Worm (Caenorhabditis elegans) whole organism, early embryonic: Measurements from ENCODE around the gene nap-1.

ENCODE experiments used
- B0310.2 ChIP-seq: sonication (generic microtip); optimal IDR thresholded peaks from 2 replicates; lab custom pipeline; 2016; ENCODE audit warnings: mild to moderate bottlenecking, missing genetic modification characterization, missing compliant biosample characterization
- ama-1 ChIP-seq: fragments of 150-350 bp; optimal IDR thresholded peaks from 2 replicates; lab custom pipeline; 2014
- ets-7 ChIP-seq: sonication (generic microtip); optimal IDR thresholded peaks from 2 replicates; lab custom pipeline; 2016; ENCODE audit warnings: missing genotype, missing genetic modification characterization, missing compliant biosample characterization
- flt-1 ChIP-seq: fragments of 200-800 bp; sonication (Bioruptor generic); IDR thresholded peaks from 2 replicates; pipeline ENCODE4 v1.3.6; 2022; ENCODE audit warnings: missing genetic modification characterization, missing compliant biosample characterization
- hmbx-1 ChIP-seq: sonication (generic microtip); optimal IDR thresholded peaks from 2 replicates; lab custom pipeline; 2016; ENCODE audit warnings: mild to moderate bottlenecking, missing genetic modification characterization, missing compliant biosample characterization
- hmg-4 ChIP-seq: fragments of 200-800 bp; sonication (Bioruptor generic); optimal IDR thresholded peaks from 2 replicates; lab custom pipeline; 2018; ENCODE audit warnings: mild to moderate bottlenecking, missing genetic modification characterization, missing compliant biosample characterization
- hnd-1 ChIP-seq: sonication (generic microtip); optimal IDR thresholded peaks from 2 replicates; lab custom pipeline; 2016; ENCODE audit warnings: missing genetic modification characterization, missing compliant biosample characterization
- scrt-1 ChIP-seq: fragments of 200-800 bp; sonication (Bioruptor generic); IDR thresholded peaks from 2 replicates; pipeline ENCODE4 v1.3.6; 2022; ENCODE audit warnings: missing genetic modification characterization, missing compliant biosample characterization
- sea-1 ChIP-seq: fragments of 200-800 bp; sonication (Bioruptor generic); conservative IDR thresholded peaks from 2 replicates; pipeline ENCODE4 v1.3.6; 2022; ENCODE audit warnings: missing genetic modification characterization, missing compliant biosample characterization
- tra-4 ChIP-seq: sonication (generic microtip); optimal IDR thresholded peaks from 2 replicates; lab custom pipeline; 2017; ENCODE audit warnings: missing genetic modification characterization, missing compliant biosample characterization

- TF ChIP-seq tra-4 (tag; lab: Kevin White, UChicago) (no peak), ets-7 (tag; lab: Kevin White, UChicago) (no peak), ama-1 (lab: Kevin White, UChicago) (no peak), hmbx-1 (tag; lab: Kevin White, UChicago) (no peak), B0310.2 (no peak), sea-1 (GFP tag; lab: Robert Waterston, UW) (no peak), hmg-4 (GFP tag; lab: Kevin White, UChicago) (no peak), hnd-1 (tag; lab: Kevin White, UChicago) (no peak), scrt-1 (no peak), flt-1 (GFP tag; lab: Robert Waterston, UW) (no peak)
Measured at ce11 chrIV:8379683-8380082, 564 bp upstream of the nap-1 start, which contains the start of gene praf-3.
